Fruit fly (Drosophila melanogaster) whole organism, prepupa: ENCODE results near the gene Cpr66Cb.

Experiments used
- Blimp-1 ChIP-seq: fragments of 200-800 bp; sonication (Bioruptor generic); optimal IDR thresholded peaks from 3 replicates; lab custom pipeline; 2017; ENCODE audit warnings: missing biosample characterization, missing genetic modification characterization, mild to moderate bottlenecking, moderate library complexity, missing genetic modification reagents
- CG10669 ChIP-seq: fragments of 200-800 bp; sonication (Bioruptor generic); optimal IDR thresholded peaks from 3 replicates; lab custom pipeline; 2018; ENCODE audit warnings: missing biosample characterization, mild to moderate bottlenecking, missing genetic modification characterization, moderate library complexity
- CG11762 ChIP-seq: fragments of 200-800 bp; sonication (Bioruptor generic); optimal IDR thresholded peaks from 3 replicates; lab custom pipeline; 2016; ENCODE audit warnings: missing biosample characterization, missing genetic modification characterization; ENCODE audit not compliant: insufficient read depth
- CG11902 ChIP-seq: fragments of 200-800 bp; sonication (Bioruptor generic); optimal IDR thresholded peaks from 3 replicates; lab custom pipeline; 2016; ENCODE audit warnings: missing biosample characterization, missing genetic modification characterization
- CG15336 ChIP-seq: fragments of 200-800 bp; sonication (Bioruptor generic); IDR thresholded peaks from 2 replicates; pipeline ENCODE4 v1.3.6; 2022; ENCODE audit warnings: missing biosample characterization, missing genetic modification characterization
- CG1621 ChIP-seq: fragments of 200-800 bp; sonication (Bioruptor generic); optimal IDR thresholded peaks from 3 replicates; lab custom pipeline; 2018; ENCODE audit warnings: missing biosample characterization, mild to moderate bottlenecking, missing genetic modification characterization
- CG16779 ChIP-seq: fragments of 200-800 bp; sonication (Bioruptor generic); optimal IDR thresholded peaks from 3 replicates; lab custom pipeline; 2017; ENCODE audit warnings: missing biosample characterization, mild to moderate bottlenecking, missing genetic modification characterization
- CG32006 ChIP-seq: fragments of 200-800 bp; sonication (Bioruptor generic); optimal IDR thresholded peaks from 3 replicates; lab custom pipeline; 2017; ENCODE audit warnings: missing biosample characterization, mild to moderate bottlenecking, missing genetic modification characterization
- CG34406 ChIP-seq: fragments of 200-800 bp; sonication (Bioruptor generic); optimal IDR thresholded peaks from 3 replicates; lab custom pipeline; 2016; ENCODE audit warnings: missing biosample characterization, missing genetic modification characterization
- CG3919 ChIP-seq: fragments of 200-800 bp; sonication (Bioruptor generic); optimal IDR thresholded peaks from 3 replicates; lab custom pipeline; 2016; ENCODE audit warnings: missing biosample characterization, missing genetic modification characterization
- CG6276 ChIP-seq: fragments of 200-800 bp; sonication (Bioruptor generic); optimal IDR thresholded peaks from 2 replicates; lab custom pipeline; 2017; ENCODE audit warnings: missing biosample characterization, mild to moderate bottlenecking, missing genetic modification characterization
- CG6792 ChIP-seq: fragments of 200-800 bp; sonication (Bioruptor generic); optimal IDR thresholded peaks from 3 replicates; lab custom pipeline; 2016; ENCODE audit warnings: missing biosample characterization, missing genetic modification characterization
- CG6808 ChIP-seq: fragments of 200-800 bp; sonication (Bioruptor generic); optimal IDR thresholded peaks from 3 replicates; lab custom pipeline; 2017; ENCODE audit warnings: missing biosample characterization, missing genetic modification characterization, mild to moderate bottlenecking, moderate library complexity, missing genetic modification reagents
- CG6854 ChIP-seq: fragments of 200-800 bp; sonication (Bioruptor generic); optimal IDR thresholded peaks from 2 replicates; lab custom pipeline; 2017; ENCODE audit warnings: missing biosample characterization, mild to moderate bottlenecking, missing genetic modification characterization
- CG7368 ChIP-seq: fragments of 200-800 bp; sonication (Bioruptor generic); optimal IDR thresholded peaks from 3 replicates; lab custom pipeline; 2016; ENCODE audit warnings: missing biosample characterization, missing genetic modification characterization
- CG8319 ChIP-seq: fragments of 200-800 bp; sonication (Bioruptor generic); optimal IDR thresholded peaks from 3 replicates; lab custom pipeline; 2016; ENCODE audit warnings: missing biosample characterization, missing genetic modification characterization
- CG8632 ChIP-seq: fragments of 200-800 bp; sonication (Bioruptor generic); optimal IDR thresholded peaks from 3 replicates; lab custom pipeline; 2016; ENCODE audit warnings: missing biosample characterization, missing genetic modification characterization
- CG9139 ChIP-seq: fragments of 200-800 bp; sonication (Bioruptor generic); optimal IDR thresholded peaks from 3 replicates; lab custom pipeline; 2017; ENCODE audit warnings: missing biosample characterization, mild to moderate bottlenecking, missing genetic modification characterization
- Eip93F ChIP-seq: fragments of 200-800 bp; sonication (Bioruptor generic); optimal IDR thresholded peaks from 2 replicates; lab custom pipeline; 2016; ENCODE audit warnings: missing biosample characterization, mild to moderate bottlenecking, missing genetic modification characterization
- Ets21C ChIP-seq: fragments of 200-800 bp; sonication (Bioruptor generic); optimal IDR thresholded peaks from 3 replicates; lab custom pipeline; 2016; ENCODE audit warnings: missing biosample characterization, missing genetic modification characterization
- Ets96B ChIP-seq: fragments of 200-800 bp; optimal IDR thresholded peaks from 2 replicates; lab custom pipeline; 2019; ENCODE audit warnings: missing biosample characterization, mild to moderate bottlenecking, missing genetic modification characterization, moderate library complexity
- Hr38 ChIP-seq: sonication (Bioruptor generic); optimal IDR thresholded peaks from 2 replicates; lab custom pipeline; 2016; ENCODE audit warnings: missing biosample characterization, missing genetic modification characterization
- Hr39 ChIP-seq: fragments of 200-800 bp; sonication (Bioruptor generic); optimal IDR thresholded peaks from 2 replicates; lab custom pipeline; 2016; ENCODE audit warnings: missing biosample characterization, missing genetic modification characterization
- Lpt ChIP-seq: fragments of 200-800 bp; sonication (Bioruptor generic); optimal IDR thresholded peaks from 3 replicates; lab custom pipeline; 2016; ENCODE audit warnings: missing biosample characterization, missing genetic modification characterization
- Met ChIP-seq: fragments of 200-800 bp; sonication (Bioruptor generic); optimal IDR thresholded peaks from 3 replicates; lab custom pipeline; 2016; ENCODE audit warnings: missing biosample characterization, missing genetic modification characterization
- OdsH ChIP-seq: fragments of 200-800 bp; sonication (Bioruptor generic); optimal IDR thresholded peaks from 3 replicates; lab custom pipeline; 2016; ENCODE audit warnings: missing biosample characterization, missing genetic modification characterization
- Sox102F ChIP-seq: fragments of 200-800 bp; sonication (Bioruptor generic); optimal IDR thresholded peaks from 2 replicates; lab custom pipeline; 2016; ENCODE audit warnings: missing biosample characterization, mild to moderate bottlenecking, missing genetic modification characterization
- Sox15 ChIP-seq: fragments of 200-800 bp; sonication (Bioruptor generic); optimal IDR thresholded peaks from 3 replicates; lab custom pipeline; 2016; ENCODE audit warnings: missing biosample characterization, missing genetic modification characterization
- achi ChIP-seq: fragments of 200-800 bp; sonication (Bioruptor generic); optimal IDR thresholded peaks from 3 replicates; lab custom pipeline; 2016; ENCODE audit warnings: missing biosample characterization, missing genetic modification characterization
- acj6 ChIP-seq: fragments of 200-800 bp; sonication (Bioruptor generic); optimal IDR thresholded peaks from 3 replicates; lab custom pipeline; 2016; ENCODE audit warnings: missing biosample characterization, missing genetic modification characterization
- dac ChIP-seq: fragments of 200-800 bp; sonication (Bioruptor generic); optimal IDR thresholded peaks from 2 replicates; lab custom pipeline; 2017; ENCODE audit warnings: missing biosample characterization, mild to moderate bottlenecking, missing genetic modification characterization
- dsx ChIP-seq: fragments of 200-800 bp; optimal IDR thresholded peaks from 3 replicates; lab custom pipeline; 2019; ENCODE audit warnings: missing biosample characterization, mild to moderate bottlenecking, missing genetic modification characterization, moderate library complexity; ENCODE audit not compliant: poor library complexity, severe bottlenecking
- eg ChIP-seq: fragments of 200-800 bp; sonication (Bioruptor generic); IDR thresholded peaks from 3 replicates; pipeline ENCODE4 v1.3.6; 2022; ENCODE audit warnings: missing biosample characterization, missing genetic modification characterization
- esn ChIP-seq: fragments of 200-800 bp; sonication (Bioruptor generic); optimal IDR thresholded peaks from 2 replicates; lab custom pipeline; 2016; ENCODE audit warnings: missing biosample characterization, mild to moderate bottlenecking, missing genetic modification characterization, moderate library complexity
- fd85E ChIP-seq: fragments of 200-800 bp; sonication (Bioruptor generic); optimal IDR thresholded peaks from 3 replicates; lab custom pipeline; 2016; ENCODE audit warnings: missing biosample characterization, missing genetic modification characterization
- fkh ChIP-seq: fragments of 200-800 bp; sonication (Bioruptor generic); optimal IDR thresholded peaks from 3 replicates; lab custom pipeline; 2017; ENCODE audit warnings: missing biosample characterization, mild to moderate bottlenecking, missing genetic modification characterization, moderate library complexity
- lz ChIP-seq: fragments of 200-800 bp; sonication (Bioruptor generic); optimal IDR thresholded peaks from 3 replicates; lab custom pipeline; 2016; ENCODE audit warnings: missing biosample characterization, missing genetic modification characterization
- net ChIP-seq: fragments of 200-800 bp; sonication (Bioruptor generic); optimal IDR thresholded peaks from 3 replicates; lab custom pipeline; 2016; ENCODE audit warnings: missing biosample characterization, missing genetic modification characterization
- spab ChIP-seq: fragments of 200-800 bp; sonication (Bioruptor generic); optimal IDR thresholded peaks from 2 replicates; lab custom pipeline; 2017; ENCODE audit warnings: missing biosample characterization, mild to moderate bottlenecking, missing genetic modification characterization, missing genetic modification reagents
- ss ChIP-seq, 2 experiments: fragments of 200-800 bp; sonication (Bioruptor generic); optimal IDR thresholded peaks; 2 replicates in 1 of 2; 3 replicates in 1 of 2; lab custom pipeline; 2017 to 2018; ENCODE audit warnings: mild to moderate bottlenecking in 2 of 2, missing biosample characterization in 2 of 2, missing genetic modification characterization in 2 of 2, moderate library complexity in 1 of 2
- topi ChIP-seq: fragments of 200-800 bp; sonication (Bioruptor generic); optimal IDR thresholded peaks from 3 replicates; lab custom pipeline; 2016; ENCODE audit warnings: missing biosample characterization, missing genetic modification characterization
- vri ChIP-seq: fragments of 200-800 bp; sonication (Bioruptor generic); optimal IDR thresholded peaks from 3 replicates; lab custom pipeline; 2016; ENCODE audit warnings: missing biosample characterization, mild to moderate bottlenecking, missing genetic modification characterization

Gene Cpr66Cb

dm6 chr3L:8346100-8346980, 9.9 kb downstream of the Cpr66Cb start, which contains the start of the genes CG7182 and GAPcenA (continued):
- TF ChIP-seq CG16779 (no peak), Hr39 (GFP tag; lab: Kevin White, UChicago) (peak; percentile 53), CG8632 (GFP tag; lab: Kevin White, UChicago) (peak; percentile 77), esn (GFP tag; lab: Kevin White, UChicago) (peak; percentile 80), CG6808 (peak; percentile 62), CG10669 (GFP tag; lab: Kevin White, UChicago) (peak; percentile 69), vri (peak; percentile 90), ss (GFP tag; optimal IDR thresholded peaks at IDR 0.05; lab: Kevin White, UChicago) (peak in 1 of 2 experiments; percentile 79), CG8319 (GFP tag; lab: Kevin White, UChicago) (peak; percentile 46)
- TF ChIP-seq, all 60 proteins: peak for 42

dm6 chr3L:8347346-8347745, 10.9 kb downstream of the Cpr66Cb start:
- TF ChIP-seq Eip93F (GFP tag; lab: Kevin White, UChicago) (no peak), fkh (GFP tag; lab: Kevin White, UChicago) (peak; percentile 83)

- TF ChIP-seq Ets96B (tag; lab: Kevin White, UChicago) = no peak
- TF ChIP-seq CG34406 (GFP tag; lab: Kevin White, UChicago) = no peak
- no peak for TF ChIP-seq topi (GFP tag; lab: Kevin White, UChicago)
- no peak for TF ChIP-seq Sox102F
- no peak for TF ChIP-seq CG1621 (tag; lab: Kevin White, UChicago)
- TF ChIP-seq Met (GFP tag; lab: Kevin White, UChicago) = no peak
- no peak for TF ChIP-seq fd85E (GFP tag; lab: Kevin White, UChicago)
- no peak for TF ChIP-seq CG8632 (GFP tag; lab: Kevin White, UChicago)
- no peak for TF ChIP-seq eg (GFP tag; lab: Robert Waterston, UW)
- no peak for TF ChIP-seq CG7368
- no peak for TF ChIP-seq CG11762
- no peak for TF ChIP-seq Lpt
- no peak for TF ChIP-seq Ets21C (GFP tag; lab: Kevin White, UChicago)
- no peak for TF ChIP-seq lz (GFP tag; lab: Kevin White, UChicago)
- TF ChIP-seq ss (GFP tag; optimal IDR thresholded peaks at IDR 0.05; lab: Kevin White, UChicago) = no peak
These were observed 19.7 kb downstream of the Cpr66Cb start, which contains the start of gene Culd for dm6 chr3L:8356196-8356595. Gene Culd, minus strand, starts transcription at chr3L:8356296.

dm6 chr3L:8358138-8358537, 21.7 kb downstream of the Cpr66Cb start:
- TF ChIP-seq CG9139 (GFP tag; lab: Kevin White, UChicago) (no peak), Ets96B (tag; lab: Kevin White, UChicago) (no peak), CG6276 (no peak), vri (no peak), dac (no peak), eg (GFP tag; lab: Robert Waterston, UW) (peak; percentile 52; the same call in 1 of the 3 replicates), Hr39 (GFP tag; lab: Kevin White, UChicago) (peak; percentile 22), CG3919 (no peak), spab (GFP tag; lab: Kevin White, UChicago) (peak; percentile 48), net (no peak), dsx (no peak), CG1621 (tag; lab: Kevin White, UChicago) (no peak), Blimp-1 (GFP tag; lab: Kevin White, UChicago) (no peak), Lpt (no peak), CG8632 (GFP tag; lab: Kevin White, UChicago) (no peak), CG11902 (GFP tag; lab: Kevin White, UChicago) (peak; percentile 4), OdsH (GFP tag; lab: Kevin White, UChicago) (no peak), CG7368 (peak; percentile 24), CG15336 (peak; percentile 60), fkh (GFP tag; lab: Kevin White, UChicago) (no peak), CG6792 (GFP tag; lab: Kevin White, UChicago) (no peak), Sox15 (GFP tag; lab: Kevin White, UChicago) (no peak), acj6 (GFP tag; lab: Kevin White, UChicago) (no peak), CG32006 (GFP tag; lab: Kevin White, UChicago) (no peak), ss (GFP tag; optimal IDR thresholded peaks at IDR 0.05; lab: Kevin White, UChicago) (no peak), Hr38 (GFP tag; lab: Kevin White, UChicago) (no peak), CG6854 (no peak), achi (GFP tag; lab: Kevin White, UChicago) (no peak)
